Worm (Caenorhabditis elegans) whole organism, L1 larva: Measurements from ENCODE around the gene ifc-2.
A peak's percentile ranks its signal among the peaks of the same experiment; 100 is the strongest.

Source experiments
- Y116A8C.19 ChIP-seq: sonication (generic microtip); optimal IDR thresholded peaks from 2 replicates; lab custom pipeline; 2016; ENCODE audit warnings: missing compliant biosample characterization, missing genetic modification characterization, borderline replicate concordance
- aha-1 ChIP-seq: fragments of 150-350 bp; optimal IDR thresholded peaks from 2 replicates; lab custom pipeline; 2014; ENCODE audit warnings: missing biosample characterization, missing genetic modification characterization
- ceh-63 ChIP-seq: fragments of 200-800 bp; sonication (Bioruptor generic); optimal IDR thresholded peaks from 2 replicates; lab custom pipeline; 2018; ENCODE audit warnings: mild to moderate bottlenecking, missing genetic modification characterization, missing compliant biosample characterization
- ces-1 ChIP-seq: fragments of 150-350 bp; optimal IDR thresholded peaks from 2 replicates; lab custom pipeline; 2014; ENCODE audit warnings: missing biosample characterization, missing genetic modification reagents, missing genetic modification characterization
- efl-1 ChIP-seq, 4 experiments: fragments of 150-350 bp; optimal IDR thresholded peaks in 3 of 4; peaks in 1 of 4; 1 replicate in 1 of 4; 2 replicates in 3 of 4; lab custom pipeline; 2014; ENCODE audit warnings: missing biosample characterization in 2 of 4, missing genetic modification characterization in 2 of 4, missing genetic modification reagents in 2 of 4
- efl-3 ChIP-seq: fragments of 200-800 bp; sonication (Bioruptor generic); optimal IDR thresholded peaks from 2 replicates; lab custom pipeline; 2018; ENCODE audit warnings: mild to moderate bottlenecking, missing genetic modification characterization, missing compliant biosample characterization
- elt-2 ChIP-seq: sonication (generic microtip); optimal IDR thresholded peaks from 2 replicates; lab custom pipeline; 2016; ENCODE audit warnings: missing genetic modification characterization, mild to moderate bottlenecking, inconsistent platforms, missing compliant biosample characterization, missing genetic modification reagents
- grh-1 ChIP-seq: fragments of 200-800 bp; sonication (Bioruptor generic); IDR thresholded peaks from 2 replicates; pipeline ENCODE4 v1.3.6; 2022; ENCODE audit warnings: missing genetic modification reagents, missing genetic modification characterization, missing compliant biosample characterization
- hlh-4 ChIP-seq: sonication (generic microtip); optimal IDR thresholded peaks from 2 replicates; lab custom pipeline; 2016; ENCODE audit warnings: mild to moderate bottlenecking, missing genetic modification characterization, missing compliant biosample characterization
- lin-13 ChIP-seq: fragments of 150-350 bp; optimal IDR thresholded peaks from 2 replicates; lab custom pipeline; 2014; ENCODE audit warnings: missing biosample characterization, missing genetic modification reagents, missing genetic modification characterization
- lin-14 ChIP-seq: fragments of 200-800 bp; sonication (Bioruptor generic); optimal IDR thresholded peaks from 2 replicates; lab custom pipeline; 2018; ENCODE audit warnings: mild to moderate bottlenecking, missing genetic modification characterization, moderate library complexity, missing compliant biosample characterization
- lin-15B ChIP-seq: fragments of 150-350 bp; sonication (generic microtip); optimal IDR thresholded peaks from 3 replicates; lab custom pipeline; 2014; ENCODE audit warnings: missing biosample characterization, missing genetic modification characterization
- lin-39 ChIP-seq: fragments of 150-350 bp; optimal IDR thresholded peaks from 2 replicates; lab custom pipeline; 2014; ENCODE audit warnings: missing biosample characterization, missing genetic modification reagents, missing genetic modification characterization
- lir-3 ChIP-seq: sonication (generic microtip); optimal IDR thresholded peaks from 2 replicates; lab custom pipeline; 2016; ENCODE audit warnings: mild to moderate bottlenecking, missing genetic modification characterization, moderate library complexity, missing compliant biosample characterization; ENCODE audit not compliant: poor library complexity
- mab-9 ChIP-seq: fragments of 200-800 bp; sonication (Bioruptor generic); IDR thresholded peaks from 2 replicates; pipeline ENCODE4 v1.3.6; 2022; ENCODE audit warnings: missing genetic modification reagents, missing genetic modification characterization, missing compliant biosample characterization
- nhr-19 ChIP-seq: fragments of 200-800 bp; sonication (Bioruptor generic); conservative IDR thresholded peaks from 2 replicates; pipeline ENCODE4 v1.3.6; 2022; ENCODE audit warnings: missing genetic modification characterization, missing compliant biosample characterization
- nhr-20 ChIP-seq: sonication (generic microtip); optimal IDR thresholded peaks from 2 replicates; lab custom pipeline; 2016; ENCODE audit warnings: mild to moderate bottlenecking, missing genetic modification characterization, missing compliant biosample characterization
- nhr-237 ChIP-seq: fragments of 150-350 bp; optimal IDR thresholded peaks from 2 replicates; lab custom pipeline; 2014; ENCODE audit warnings: missing biosample characterization, missing genetic modification characterization
- nhr-77 ChIP-seq: fragments of 150-350 bp; optimal IDR thresholded peaks from 2 replicates; lab custom pipeline; 2014; ENCODE audit warnings: missing biosample characterization, missing genetic modification characterization
- nhr-90 ChIP-seq: sonication (generic microtip); optimal IDR thresholded peaks from 2 replicates; lab custom pipeline; 2016; ENCODE audit warnings: mild to moderate bottlenecking, missing genetic modification characterization, missing compliant biosample characterization; ENCODE audit not compliant: poor library complexity
- pag-3 ChIP-seq: sonication (generic microtip); optimal IDR thresholded peaks from 2 replicates; lab custom pipeline; 2017; ENCODE audit warnings: missing genetic modification characterization, mild to moderate bottlenecking, missing compliant biosample characterization, antibody characterized with exemption, borderline replicate concordance; ENCODE audit not compliant: insufficient read depth
- rnt-1 ChIP-seq: sonication (generic microtip); optimal IDR thresholded peaks from 2 replicates; lab custom pipeline; 2016; ENCODE audit warnings: mild to moderate bottlenecking, missing genetic modification characterization, moderate library complexity, missing compliant biosample characterization
- skn-1 ChIP-seq: fragments of 150-350 bp; optimal IDR thresholded peaks from 2 replicates; lab custom pipeline; 2014; ENCODE audit warnings: missing biosample characterization, missing genetic modification characterization
- snpc-4 ChIP-seq: fragments of 150-350 bp; optimal IDR thresholded peaks from 2 replicates; lab custom pipeline; 2014; ENCODE audit warnings: missing biosample characterization, missing genetic modification characterization
- sox-4 ChIP-seq: sonication (generic microtip); optimal IDR thresholded peaks from 2 replicates; lab custom pipeline; 2016; ENCODE audit warnings: missing genetic modification characterization, missing compliant biosample characterization
- tbx-2 ChIP-seq: sonication (generic microtip); optimal IDR thresholded peaks from 2 replicates; lab custom pipeline; 2016; ENCODE audit warnings: missing genetic modification characterization, missing compliant biosample characterization
- tlp-1 ChIP-seq: fragments of 150-350 bp; optimal IDR thresholded peaks from 2 replicates; lab custom pipeline; 2014; ENCODE audit warnings: missing biosample characterization, missing genetic modification characterization
- unc-62 ChIP-seq: fragments of 150-350 bp; optimal IDR thresholded peaks from 2 replicates; lab custom pipeline; 2014; ENCODE audit warnings: missing biosample characterization, missing genetic modification reagents, missing genetic modification characterization
- unc-86 ChIP-seq: sonication (generic microtip); optimal IDR thresholded peaks from 2 replicates; lab custom pipeline; 2016; ENCODE audit warnings: missing genetic modification characterization, missing compliant biosample characterization
- zag-1 ChIP-seq: fragments of 150-350 bp; optimal IDR thresholded peaks from 2 replicates; lab custom pipeline; 2014; ENCODE audit warnings: missing biosample characterization, missing genetic modification characterization
- zip-4 ChIP-seq: fragments of 200-800 bp; sonication (Bioruptor generic); optimal IDR thresholded peaks from 2 replicates; lab custom pipeline; 2018; ENCODE audit warnings: mild to moderate bottlenecking, missing genetic modification characterization, moderate library complexity, missing compliant biosample characterization

Gene ifc-2

ce11 chrX:636893-637292 is 17.8 kb downstream of the ifc-2 start, which contains the start of gene pha-2:
Gene pha-2, minus strand, starts transcription at chrX:636993.
- no peak for TF ChIP-seq aha-1 (tag; lab: Kevin White, UChicago)
- no peak for TF ChIP-seq pag-3 (tag; lab: Kevin White, UChicago)
- no peak for TF ChIP-seq nhr-237
- TF ChIP-seq unc-62 (GFP tag; lab: Kevin White, UChicago), result no peak
- TF ChIP-seq ceh-63 (GFP tag; lab: Kevin White, UChicago), result no peak
- TF ChIP-seq elt-2, result no peak
- TF ChIP-seq snpc-4, result no peak
- TF ChIP-seq lin-13 (GFP tag; lab: Kevin White, UChicago), result no peak
- no peak for TF ChIP-seq sox-4 (tag; lab: Kevin White, UChicago)
- TF ChIP-seq grh-1, result no peak
- no peak for TF ChIP-seq lin-15B
- no peak for TF ChIP-seq zag-1 (tag; lab: Kevin White, UChicago)
- no peak for TF ChIP-seq nhr-90 (tag; lab: Kevin White, UChicago)
- no peak for TF ChIP-seq lir-3 (tag; lab: Kevin White, UChicago)
- no peak for TF ChIP-seq unc-86 (tag; lab: Kevin White, UChicago)
- TF ChIP-seq Y116A8C.19 (tag; lab: Kevin White, UChicago), result no peak
- no peak for TF ChIP-seq efl-3 (GFP tag; lab: Kevin White, UChicago)
- TF ChIP-seq tlp-1 (tag; lab: Kevin White, UChicago), result no peak
- TF ChIP-seq skn-1 (tag; lab: Kevin White, UChicago), result no peak
- no peak for TF ChIP-seq mab-9 (GFP tag; lab: Robert Waterston, UW)

- TF ChIP-seq zag-1 (tag; lab: Kevin White, UChicago) (no peak), hlh-4 (tag; lab: Kevin White, UChicago) (no peak), nhr-19 (GFP tag; lab: Robert Waterston, UW) (no peak), efl-1 (optimal IDR thresholded peaks at IDR 0.05; lab: Kevin White, UChicago) (no peak), efl-1 (GFP tag; optimal IDR thresholded peaks at IDR 0.05 in 1 of 2; lab: Kevin White, UChicago) (peak in 1 of 2 experiments; percentile 68), lin-13 (GFP tag; lab: Kevin White, UChicago) (no peak), lin-14 (GFP tag; lab: Kevin White, UChicago) (no peak), tlp-1 (tag; lab: Kevin White, UChicago) (no peak)
Measured at ce11 chrX:629134-629533, 25.6 kb downstream of the ifc-2 start, which contains the start of gene M6.4. Gene M6.4, plus strand, starts transcription at chrX:629188.

- TF ChIP-seq rnt-1 (peak; percentile 23), ces-1 (no peak)
Measured at ce11 chrX:621688-622087, 33.0 kb downstream of the ifc-2 start.

- peak; percentile 35 for TF ChIP-seq zip-4 (GFP tag; lab: Kevin White, UChicago)
- no peak for TF ChIP-seq efl-1 (optimal IDR thresholded peaks at IDR 0.05; lab: Kevin White, UChicago)
- no peak for TF ChIP-seq efl-1 (GFP tag; optimal IDR thresholded peaks at IDR 0.05 in 1 of 2; lab: Kevin White, UChicago)
Measured at ce11 chrX:621190-621589, 33.5 kb downstream of the ifc-2 start, which contains the start of gene unc-96. Gene unc-96, minus strand, starts transcription at chrX:621290.

ce11 chrX:617730-618129 is 37.0 kb downstream of the ifc-2 start:
- TF ChIP-seq tlp-1 (tag; lab: Kevin White, UChicago), result no peak
- peak; percentile 47 for TF ChIP-seq tbx-2 (tag; lab: Kevin White, UChicago)
- peak; percentile 0 for TF ChIP-seq rnt-1
- TF ChIP-seq nhr-20, result peak; percentile 2
- no peak for TF ChIP-seq zag-1 (tag; lab: Kevin White, UChicago)
- TF ChIP-seq lin-39 (tag; lab: Kevin White, UChicago), result no peak
- peak; percentile 55 for TF ChIP-seq nhr-77 (tag; lab: Kevin White, UChicago)
- peak; percentile 20 for TF ChIP-seq lin-14 (GFP tag; lab: Kevin White, UChicago)
